In genomic region chrX:10009794-10010614, dm6 we compare ENCODE assay signal across 1 fruit fly cellular context.
TF ChIP-seq lines count a peak whose summit lies in the region.

TSS of gene Dna2 (plus strand) at chrX:10010481.

TF ChIP-seq in whole organism, embryonic, 481 proteins besides CTCF, POLR2A, EP300 and RAD21 (continued from another document and continues in another):
- TF ChIP-seq CG33557 (GFP tag; optimal IDR thresholded peaks at IDR 0.05; lab: Kevin White, UChicago): peak; percentile 42
- TF ChIP-seq row (GFP tag; IDR thresholded peaks at IDR 0.05; lab: Robert Waterston, UW): peak; percentile 23; the same call in 1 of the 3 replicates
- TF ChIP-seq nmo (GFP tag; optimal IDR thresholded peaks at IDR 0.05; lab: Kevin White, UChicago): peak; percentile 57
- TF ChIP-seq chinmo (GFP tag; IDR thresholded peaks at IDR 0.05; lab: Robert Waterston, UW; ENCODE audit: partially characterized antibody): no peak
- TF ChIP-seq psq (GFP tag; optimal IDR thresholded peaks at IDR 0.05; lab: Kevin White, UChicago): no peak
- no peak for TF ChIP-seq CG12219 (GFP tag; optimal IDR thresholded peaks at IDR 0.05; lab: Kevin White, UChicago)
- 0 out of 3 replicates have a peak, but pooled peaks have one; percentile 32 for TF ChIP-seq zfh1 (GFP tag; IDR thresholded peaks at IDR 0.05; lab: Robert Waterston, UW)
- no peak for TF ChIP-seq Hr39 (optimal IDR thresholded peaks at IDR 0.05; lab: Kevin White, UChicago)
- TF ChIP-seq CG17361 (GFP tag; IDR thresholded peaks at IDR 0.05; lab: Robert Waterston, UW): peak; percentile 70
- peak; percentile 0 for TF ChIP-seq Ets97D (GFP tag; optimal IDR thresholded peaks at IDR 0.05; lab: Kevin White, UChicago)
- TF ChIP-seq CG15696 (tag; optimal IDR thresholded peaks at IDR 0.05; lab: Kevin White, UChicago): peak; percentile 48
- TF ChIP-seq mam (GFP tag; optimal IDR thresholded peaks at IDR 0.05; lab: Kevin White, UChicago): no peak
- no peak for TF ChIP-seq CG7928 (GFP tag; optimal IDR thresholded peaks at IDR 0.05; lab: Kevin White, UChicago)
- TF ChIP-seq sna (GFP tag; IDR thresholded peaks at IDR 0.05; lab: Robert Waterston, UW; ENCODE audit: partially characterized antibody): no peak
- TF ChIP-seq lilli (GFP tag; optimal IDR thresholded peaks at IDR 0.05; lab: Kevin White, UChicago): no peak
- TF ChIP-seq Dip3 (GFP tag; optimal IDR thresholded peaks at IDR 0.05; lab: Kevin White, UChicago): no peak
- no peak for TF ChIP-seq sug (tag; optimal IDR thresholded peaks at IDR 0.05; lab: Kevin White, UChicago)
- TF ChIP-seq Pdp1 (GFP tag; optimal IDR thresholded peaks at IDR 0.05; lab: Kevin White, UChicago): no peak
- peak; percentile 9 for TF ChIP-seq CG15514 (GFP tag; optimal IDR thresholded peaks at IDR 0.05; lab: Kevin White, UChicago)
- TF ChIP-seq CG6175 (GFP tag; IDR thresholded peaks at IDR 0.05; lab: Robert Waterston, UW): no peak
- TF ChIP-seq Ssrp (tag; optimal IDR thresholded peaks at IDR 0.05; lab: Kevin White, UChicago): no peak
- TF ChIP-seq Dp (GFP tag; optimal IDR thresholded peaks at IDR 0.05; lab: Kevin White, UChicago): peak; percentile 76
- TF ChIP-seq rib (GFP tag; IDR thresholded peaks at IDR 0.05; lab: Robert Waterston, UW): no peak
- TF ChIP-seq crp (GFP tag; optimal IDR thresholded peaks at IDR 0.05; lab: Kevin White, UChicago): no peak
- no peak for TF ChIP-seq H2.0 (GFP tag; IDR thresholded peaks at IDR 0.05; lab: Robert Waterston, UW)
- TF ChIP-seq pum (GFP tag; optimal IDR thresholded peaks at IDR 0.05; lab: Kevin White, UChicago): no peak
- TF ChIP-seq sob (GFP tag; IDR thresholded peaks at IDR 0.05; lab: Robert Waterston, UW): no peak
- no peak for TF ChIP-seq Side (GFP tag; optimal IDR thresholded peaks at IDR 0.05; lab: Kevin White, UChicago)
- no peak for TF ChIP-seq CG7556 (GFP tag; optimal IDR thresholded peaks at IDR 0.05; lab: Kevin White, UChicago)
- TF ChIP-seq HLH3B (GFP tag; IDR thresholded peaks at IDR 0.05; lab: Robert Waterston, UW): no peak
- TF ChIP-seq CG4424 (GFP tag; optimal IDR thresholded peaks at IDR 0.05; lab: Kevin White, UChicago): peak; percentile 11
- 0 out of 2 replicates have a peak, but pooled peaks have one; percentile 23 for TF ChIP-seq CG32772 (GFP tag; IDR thresholded peaks at IDR 0.05; lab: Robert Waterston, UW)
- no peak for TF ChIP-seq CG5245 (GFP tag; optimal IDR thresholded peaks at IDR 0.05; lab: Kevin White, UChicago)
- TF ChIP-seq cg (GFP tag; optimal IDR thresholded peaks at IDR 0.05; lab: Kevin White, UChicago): no peak
- no peak for TF ChIP-seq yki (optimal IDR thresholded peaks at IDR 0.05; lab: Kevin White, UChicago)
- TF ChIP-seq CG8388 (GFP tag; optimal IDR thresholded peaks at IDR 0.05; lab: Kevin White, UChicago): no peak
- TF ChIP-seq trem (tag; optimal IDR thresholded peaks at IDR 0.05; lab: Kevin White, UChicago): peak; percentile 21
- TF ChIP-seq Dad (GFP tag; optimal IDR thresholded peaks at IDR 0.05; lab: Kevin White, UChicago): no peak
- no peak for TF ChIP-seq CG13894 (tag; optimal IDR thresholded peaks at IDR 0.05; lab: Kevin White, UChicago)
- TF ChIP-seq maf-S (GFP tag; optimal IDR thresholded peaks at IDR 0.05; lab: Kevin White, UChicago): no peak
- peak; percentile 58 for TF ChIP-seq Ptx1 (GFP tag; IDR thresholded peaks at IDR 0.05; lab: Robert Waterston, UW)
- TF ChIP-seq ac (GFP tag; optimal IDR thresholded peaks at IDR 0.05; lab: Kevin White, UChicago): no peak
- TF ChIP-seq sqz (GFP tag; optimal IDR thresholded peaks at IDR 0.05; lab: Kevin White, UChicago): no peak
- no peak for TF ChIP-seq grn (GFP tag; optimal IDR thresholded peaks at IDR 0.05; lab: Kevin White, UChicago)
- TF ChIP-seq fu2 (GFP tag; optimal IDR thresholded peaks at IDR 0.05; lab: Kevin White, UChicago): no peak
- TF ChIP-seq BEAF-32 (GFP tag; optimal IDR thresholded peaks at IDR 0.05; lab: Kevin White, UChicago): peak; percentile 15
- peak; percentile 24 for TF ChIP-seq gem (tag; optimal IDR thresholded peaks at IDR 0.05; lab: Kevin White, UChicago)
- TF ChIP-seq zen2 (GFP tag; IDR thresholded peaks at IDR 0.05; lab: Robert Waterston, UW; ENCODE audit: partially characterized antibody): no peak
- no peak for TF ChIP-seq btn (GFP tag; optimal IDR thresholded peaks at IDR 0.05; lab: Kevin White, UChicago)
- no peak for TF ChIP-seq odd (GFP tag; optimal IDR thresholded peaks at IDR 0.05; lab: Kevin White, UChicago)
- no peak for TF ChIP-seq CG3281 (GFP tag; optimal IDR thresholded peaks at IDR 0.05; lab: Kevin White, UChicago)
- peak; percentile 18 for TF ChIP-seq Lhr (GFP tag; optimal IDR thresholded peaks at IDR 0.05; lab: Kevin White, UChicago)
- TF ChIP-seq her (GFP tag; optimal IDR thresholded peaks at IDR 0.05; lab: Kevin White, UChicago): no peak
- peak; percentile 28 for TF ChIP-seq CG9817 (tag; optimal IDR thresholded peaks at IDR 0.05; lab: Kevin White, UChicago)
- TF ChIP-seq CG3838 (GFP tag; optimal IDR thresholded peaks at IDR 0.05; lab: Kevin White, UChicago): no peak
- no peak for TF ChIP-seq corto (GFP tag; optimal IDR thresholded peaks at IDR 0.05; lab: Kevin White, UChicago)
- TF ChIP-seq CG10267 (tag; optimal IDR thresholded peaks at IDR 0.05; lab: Kevin White, UChicago): no peak
- TF ChIP-seq CG18619 (GFP tag; optimal IDR thresholded peaks at IDR 0.05; lab: Kevin White, UChicago): no peak
- TF ChIP-seq D19A (tag; optimal IDR thresholded peaks at IDR 0.05; lab: Kevin White, UChicago): no peak
- TF ChIP-seq CG2712 (tag; optimal IDR thresholded peaks at IDR 0.05; lab: Kevin White, UChicago): peak; percentile 46
- TF ChIP-seq bsh (GFP tag; optimal IDR thresholded peaks at IDR 0.05; lab: Kevin White, UChicago): no peak
- TF ChIP-seq Deaf1 (tag; optimal IDR thresholded peaks at IDR 0.05; lab: Kevin White, UChicago): no peak
- TF ChIP-seq pzg (GFP tag; optimal IDR thresholded peaks at IDR 0.05; lab: Kevin White, UChicago): peak; percentile 16
- TF ChIP-seq CG13123 (GFP tag; optimal IDR thresholded peaks at IDR 0.05; lab: Kevin White, UChicago): no peak
- TF ChIP-seq Dfd (GFP tag; optimal IDR thresholded peaks at IDR 0.05; lab: Kevin White, UChicago): peak in 1 of 2 experiments; percentile 6
- peak; percentile 34; the same call in 1 of the 3 replicates for TF ChIP-seq knrl (GFP tag; IDR thresholded peaks at IDR 0.05; lab: Robert Waterston, UW; ENCODE audit: partially characterized antibody)
- TF ChIP-seq Atf6 (GFP tag; IDR thresholded peaks at IDR 0.05; lab: Robert Waterston, UW): no peak
- no peak for TF ChIP-seq HLH54F (GFP tag; optimal IDR thresholded peaks at IDR 0.05; lab: Kevin White, UChicago)
- TF ChIP-seq H15 (GFP tag; IDR thresholded peaks at IDR 0.05; lab: Robert Waterston, UW): no peak
- TF ChIP-seq CG6854 (GFP tag; optimal IDR thresholded peaks at IDR 0.05; lab: Kevin White, UChicago): no peak
- TF ChIP-seq Optix (GFP tag; IDR thresholded peaks at IDR 0.05; lab: Robert Waterston, UW): no peak
- TF ChIP-seq Hr78 (GFP tag; optimal IDR thresholded peaks at IDR 0.05; lab: Kevin White, UChicago): no peak
- TF ChIP-seq CG14667 (GFP tag; IDR thresholded peaks at IDR 0.05; lab: Robert Waterston, UW): no peak
- no peak for TF ChIP-seq shn (GFP tag; optimal IDR thresholded peaks at IDR 0.05; lab: Kevin White, UChicago)
- no peak for TF ChIP-seq CG15011 (GFP tag; optimal IDR thresholded peaks at IDR 0.05; lab: Kevin White, UChicago)
- no peak for TF ChIP-seq hkb (optimal IDR thresholded peaks at IDR 0.05; lab: Kevin White, UChicago)
- TF ChIP-seq hkb (GFP tag; IDR thresholded peaks at IDR 0.05; lab: Robert Waterston, UW): no peak
- no peak for TF ChIP-seq luna (GFP tag; optimal IDR thresholded peaks at IDR 0.05; lab: Kevin White, UChicago)
- TF ChIP-seq CG8290 (GFP tag; optimal IDR thresholded peaks at IDR 0.05; lab: Kevin White, UChicago): no peak
- no peak for TF ChIP-seq CG8290 (tag; optimal IDR thresholded peaks at IDR 0.05; lab: Kevin White, UChicago)
- TF ChIP-seq CG7271 (tag; optimal IDR thresholded peaks at IDR 0.05; lab: Kevin White, UChicago): no peak
- TF ChIP-seq pfk (GFP tag; optimal IDR thresholded peaks at IDR 0.05; lab: Kevin White, UChicago): no peak
- no peak for TF ChIP-seq Mad (GFP tag; optimal IDR thresholded peaks at IDR 0.05; lab: Kevin White, UChicago)
- TF ChIP-seq ranshi (GFP tag; IDR thresholded peaks at IDR 0.05; lab: Robert Waterston, UW): no peak; the same call in 1 of the 2 replicates
- TF ChIP-seq bab2 (GFP tag; optimal IDR thresholded peaks at IDR 0.05; lab: Kevin White, UChicago): no peak
- TF ChIP-seq CG10431 (GFP tag; optimal IDR thresholded peaks at IDR 0.05; lab: Kevin White, UChicago): no peak
- peak; percentile 62 for TF ChIP-seq gfzf (GFP tag; optimal IDR thresholded peaks at IDR 0.05; lab: Kevin White, UChicago)
- no peak for TF ChIP-seq CG15601 (tag; optimal IDR thresholded peaks at IDR 0.05; lab: Kevin White, UChicago)
- no peak for TF ChIP-seq vvl (GFP tag; IDR thresholded peaks at IDR 0.05; lab: Robert Waterston, UW)
- no peak for TF ChIP-seq hbn (GFP tag; IDR thresholded peaks at IDR 0.05; lab: Robert Waterston, UW; ENCODE audit: partially characterized antibody)
- no peak for TF ChIP-seq CG9876 (GFP tag; optimal IDR thresholded peaks at IDR 0.05; lab: Kevin White, UChicago)
- no peak for TF ChIP-seq wor (GFP tag; IDR thresholded peaks at IDR 0.05; lab: Robert Waterston, UW)
- TF ChIP-seq CG15073 (GFP tag; optimal IDR thresholded peaks at IDR 0.05; lab: Kevin White, UChicago): no peak
- TF ChIP-seq Xbp1 (GFP tag; optimal IDR thresholded peaks at IDR 0.05; lab: Kevin White, UChicago): peak; percentile 46
- TF ChIP-seq zf30C (GFP tag; optimal IDR thresholded peaks at IDR 0.05; lab: Kevin White, UChicago): no peak
- peak; percentile 24 for TF ChIP-seq CG1602 (GFP tag; optimal IDR thresholded peaks at IDR 0.05; lab: Kevin White, UChicago)
- TF ChIP-seq CG7786 (GFP tag; optimal IDR thresholded peaks at IDR 0.05; lab: Kevin White, UChicago): no peak
- peak; percentile 36 for TF ChIP-seq phol (tag; optimal IDR thresholded peaks at IDR 0.05; lab: Kevin White, UChicago)
- TF ChIP-seq CG10462 (GFP tag; optimal IDR thresholded peaks at IDR 0.05; lab: Kevin White, UChicago): no peak
- TF ChIP-seq CkIIα-i1 (GFP tag; IDR thresholded peaks at IDR 0.05; lab: Robert Waterston, UW): no peak
- TF ChIP-seq Rfx (GFP tag; IDR thresholded peaks at IDR 0.05; lab: Robert Waterston, UW): peak; percentile 41; the same call in 1 of the 2 replicates
- no peak for TF ChIP-seq YL-1 (GFP tag; optimal IDR thresholded peaks at IDR 0.05; lab: Kevin White, UChicago)
- TF ChIP-seq lab (GFP tag; optimal IDR thresholded peaks at IDR 0.05; lab: Kevin White, UChicago): no peak
- no peak for TF ChIP-seq ato (GFP tag; IDR thresholded peaks at IDR 0.05; lab: Robert Waterston, UW; ENCODE audit: partially characterized antibody)
- no peak for TF ChIP-seq Trl (optimal IDR thresholded peaks at IDR 0.05; lab: Kevin White, UChicago)
- no peak for TF ChIP-seq Trl (GFP tag; optimal IDR thresholded peaks at IDR 0.05; lab: Kevin White, UChicago)
- TF ChIP-seq pb (GFP tag; optimal IDR thresholded peaks at IDR 0.05; lab: Kevin White, UChicago): no peak
- no peak for TF ChIP-seq Fer2 (tag; optimal IDR thresholded peaks at IDR 0.05; lab: Kevin White, UChicago)
- TF ChIP-seq CG31388 (GFP tag; optimal IDR thresholded peaks at IDR 0.05; lab: Kevin White, UChicago): no peak
- no peak for TF ChIP-seq kah (GFP tag; optimal IDR thresholded peaks at IDR 0.05; lab: Kevin White, UChicago)
- no peak for TF ChIP-seq CG9609 (GFP tag; optimal IDR thresholded peaks at IDR 0.05; lab: Kevin White, UChicago)
- no peak for TF ChIP-seq CG34224 (GFP tag; IDR thresholded peaks at IDR 0.05; lab: Robert Waterston, UW; ENCODE audit: partially characterized antibody)
- no peak for TF ChIP-seq Camta (GFP tag; optimal IDR thresholded peaks at IDR 0.05; lab: Kevin White, UChicago)
- TF ChIP-seq CG18476 (GFP tag; optimal IDR thresholded peaks at IDR 0.05; lab: Kevin White, UChicago): no peak
- TF ChIP-seq CG12769 (tag; optimal IDR thresholded peaks at IDR 0.05; lab: Kevin White, UChicago): no peak
- TF ChIP-seq Sry-β (GFP tag; optimal IDR thresholded peaks at IDR 0.05; lab: Kevin White, UChicago): peak; percentile 66
- no peak for TF ChIP-seq ci (GFP tag; IDR thresholded peaks at IDR 0.05; lab: Robert Waterston, UW)
- no peak for TF ChIP-seq jigr1 (GFP tag; IDR thresholded peaks at IDR 0.05; lab: Robert Waterston, UW)
- no peak for TF ChIP-seq sr (GFP tag; IDR thresholded peaks at IDR 0.05; lab: Robert Waterston, UW)
- TF ChIP-seq CG9932 (GFP tag; IDR thresholded peaks at IDR 0.05; lab: Robert Waterston, UW): peak; percentile 39; the same call in 1 of the 2 replicates
- TF ChIP-seq pros (GFP tag; optimal IDR thresholded peaks at IDR 0.05; lab: Kevin White, UChicago): no peak
- no peak for TF ChIP-seq gce (GFP tag; IDR thresholded peaks at IDR 0.05; lab: Robert Waterston, UW)
- TF ChIP-seq CoRest (tag; optimal IDR thresholded peaks at IDR 0.05; lab: Kevin White, UChicago): peak; percentile 34
- TF ChIP-seq CG34422 (GFP tag; IDR thresholded peaks at IDR 0.05; lab: Robert Waterston, UW): no peak
- no peak for TF ChIP-seq HmgZ (tag; optimal IDR thresholded peaks at IDR 0.05; lab: Kevin White, UChicago)
- TF ChIP-seq Spps (tag; optimal IDR thresholded peaks at IDR 0.05; lab: Kevin White, UChicago): no peak
- peak; percentile 1 for TF ChIP-seq Hsf (GFP tag; optimal IDR thresholded peaks at IDR 0.05; lab: Kevin White, UChicago)
- TF ChIP-seq Xrp1 (GFP tag; IDR thresholded peaks at IDR 0.05; lab: Robert Waterston, UW): no peak
- TF ChIP-seq CG3163 (GFP tag; optimal IDR thresholded peaks at IDR 0.05; lab: Kevin White, UChicago): no peak
- no peak for TF ChIP-seq en (GFP tag; optimal IDR thresholded peaks at IDR 0.05; lab: Kevin White, UChicago)
- TF ChIP-seq Nf-YB (GFP tag; optimal IDR thresholded peaks at IDR 0.05; lab: Kevin White, UChicago): no peak
- no peak for TF ChIP-seq ATbp (GFP tag; optimal IDR thresholded peaks at IDR 0.05; lab: Kevin White, UChicago)
- no peak for TF ChIP-seq nerfin-1 (tag; optimal IDR thresholded peaks at IDR 0.05; lab: Kevin White, UChicago)
- TF ChIP-seq HmgD (GFP tag; optimal IDR thresholded peaks at IDR 0.05; lab: Kevin White, UChicago): no peak
- TF ChIP-seq CG9797 (GFP tag; optimal IDR thresholded peaks at IDR 0.05; lab: Kevin White, UChicago): peak; percentile 4
- no peak for TF ChIP-seq CG6272 (GFP tag; IDR thresholded peaks at IDR 0.05; lab: Robert Waterston, UW)
- TF ChIP-seq tap (tag; optimal IDR thresholded peaks at IDR 0.05; lab: Kevin White, UChicago): no peak
- no peak for TF ChIP-seq CG4820 (GFP tag; optimal IDR thresholded peaks at IDR 0.05; lab: Kevin White, UChicago)
- no peak for TF ChIP-seq CG12155 (GFP tag; optimal IDR thresholded peaks at IDR 0.05; lab: Kevin White, UChicago)
